Worm (Caenorhabditis elegans) whole organism, midembryonic: ENCODE measurements around the gene F13H8.1.

Experiments
- klf-2 ChIP-seq: fragments of 200-800 bp; sonication (Bioruptor generic); conservative IDR thresholded peaks from 2 replicates; pipeline ENCODE4 v1.3.6; 2022; ENCODE audit warnings: missing genetic modification reagents, missing genetic modification characterization, missing compliant biosample characterization
- med-1 ChIP-seq: sonication (generic microtip); optimal IDR thresholded peaks from 2 replicates; lab custom pipeline; 2017; ENCODE audit warnings: missing genetic modification characterization, mild to moderate bottlenecking, missing compliant biosample characterization, antibody characterized with exemption, missing genetic modification reagents; ENCODE audit not compliant: insufficient read depth
- ztf-23 ChIP-seq: fragments of 200-800 bp; sonication (Bioruptor generic); IDR thresholded peaks from 2 replicates; pipeline ENCODE4 v1.3.6; 2022; ENCODE audit warnings: missing genetic modification reagents, missing genetic modification characterization, missing compliant biosample characterization

DNA sequence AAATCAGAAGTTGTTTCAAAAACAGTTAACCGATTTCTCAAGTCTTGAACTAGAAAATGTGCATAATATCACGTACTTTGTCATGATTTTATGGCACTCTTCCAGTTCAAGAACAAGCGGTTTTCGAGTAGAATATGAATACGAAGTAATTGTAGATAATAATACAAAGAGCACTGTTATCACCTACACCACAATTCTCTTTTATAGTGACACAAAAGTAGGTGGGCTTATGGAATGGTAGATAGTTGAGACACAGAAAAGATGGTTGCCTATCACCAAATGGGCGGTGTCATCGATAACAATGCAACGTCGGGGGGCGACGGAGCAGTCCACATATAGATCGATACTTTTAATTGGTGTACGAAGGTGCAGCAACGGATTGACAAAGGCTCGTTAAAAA is 45.5 kb downstream of the F13H8.1 start:
- TF ChIP-seq klf-2 (GFP tag; lab: Robert Waterston, UW) (no peak), ztf-23 (GFP tag; lab: Robert Waterston, UW) (no peak), med-1 (GFP tag; lab: Kevin White, UChicago) (no peak)
